Fruit fly (Drosophila melanogaster): Measurements from ENCODE around the gene Frq1.
A peak's percentile ranks its signal among the peaks of the same experiment; 100 is the strongest.

The Frq1 gene

dm6 chrX:18154955-18155419 lies at the start of gene Frq1:
Frq1 (plus strand) TSS chrX:18155369.
- TF ChIP-seq ovo (GFP tag; optimal IDR thresholded peaks at IDR 0.05), result no peak
- TF ChIP-seq CG1620 (GFP tag; optimal IDR thresholded peaks at IDR 0.05), result no peak
- no peak for TF ChIP-seq cnc (optimal IDR thresholded peaks at IDR 0.05)
- no peak for TF ChIP-seq CG7045 (GFP tag; optimal IDR thresholded peaks at IDR 0.05)
- TF ChIP-seq cic (GFP tag; optimal IDR thresholded peaks at IDR 0.05), result no peak
- TF ChIP-seq Crg-1 (GFP tag; optimal IDR thresholded peaks at IDR 0.05), result no peak
- no peak for TF ChIP-seq CG7101 (tag; optimal IDR thresholded peaks at IDR 0.05)
- TF ChIP-seq CG11617 (GFP tag; optimal IDR thresholded peaks at IDR 0.05), result no peak
- TF ChIP-seq Hr96 (GFP tag; optimal IDR thresholded peaks at IDR 0.05), result no peak
- TF ChIP-seq toe (GFP tag; optimal IDR thresholded peaks at IDR 0.05), result no peak
- no peak for TF ChIP-seq bab1 (GFP tag; optimal IDR thresholded peaks at IDR 0.05)
- TF ChIP-seq pad (GFP tag; optimal IDR thresholded peaks at IDR 0.05), result no peak
- no peak for TF ChIP-seq Mnt (GFP tag; optimal IDR thresholded peaks at IDR 0.05)
- no peak for TF ChIP-seq tj (GFP tag; optimal IDR thresholded peaks at IDR 0.05)
- TF ChIP-seq CG33017 (tag; optimal IDR thresholded peaks at IDR 0.05), result no peak
- TF ChIP-seq kay (GFP tag; ENCODE audit: borderline replicate concordance), result no peak
- no peak for TF ChIP-seq CG5204 (GFP tag; optimal IDR thresholded peaks at IDR 0.05)

DNA sequence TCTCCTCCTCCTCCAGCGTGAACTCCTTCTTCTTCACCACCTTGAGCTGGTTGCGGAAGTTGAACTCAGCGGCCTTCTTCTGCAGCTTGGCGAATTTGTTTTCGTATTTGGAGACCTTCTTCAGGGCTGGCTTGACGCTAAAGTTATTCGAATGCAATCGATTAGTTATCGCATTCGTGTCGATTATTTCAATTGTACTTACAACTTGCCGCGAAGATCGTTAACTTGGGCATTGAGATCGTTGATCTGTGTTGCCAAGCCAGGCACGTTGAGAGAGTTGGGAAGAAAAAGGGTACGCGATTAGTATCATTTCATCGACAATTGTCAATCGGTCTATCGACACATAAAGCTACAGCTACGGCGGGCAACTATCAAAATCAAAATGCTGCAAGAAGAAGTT lies 48.5 kb upstream of the Frq1 start:
- TF ChIP-seq CG7101 (tag; optimal IDR thresholded peaks at IDR 0.05) (no peak), toe (GFP tag; optimal IDR thresholded peaks at IDR 0.05) (no peak), CG7045 (GFP tag; optimal IDR thresholded peaks at IDR 0.05) (no peak), CG12768 (GFP tag; optimal IDR thresholded peaks at IDR 0.05) (no peak), cnc (optimal IDR thresholded peaks at IDR 0.05) (no peak), bab1 (GFP tag; optimal IDR thresholded peaks at IDR 0.05) (no peak), Clk (GFP tag; optimal IDR thresholded peaks at IDR 0.05) (no peak), CG33017 (tag; optimal IDR thresholded peaks at IDR 0.05) (no peak), CG14711 (tag; optimal IDR thresholded peaks at IDR 0.05) (no peak), kay (GFP tag; ENCODE audit: borderline replicate concordance) (no peak), CG5204 (GFP tag; optimal IDR thresholded peaks at IDR 0.05) (no peak), tj (GFP tag; optimal IDR thresholded peaks at IDR 0.05) (no peak), CG1620 (GFP tag; optimal IDR thresholded peaks at IDR 0.05) (no peak), Crg-1 (GFP tag; optimal IDR thresholded peaks at IDR 0.05) (no peak)

DNA sequence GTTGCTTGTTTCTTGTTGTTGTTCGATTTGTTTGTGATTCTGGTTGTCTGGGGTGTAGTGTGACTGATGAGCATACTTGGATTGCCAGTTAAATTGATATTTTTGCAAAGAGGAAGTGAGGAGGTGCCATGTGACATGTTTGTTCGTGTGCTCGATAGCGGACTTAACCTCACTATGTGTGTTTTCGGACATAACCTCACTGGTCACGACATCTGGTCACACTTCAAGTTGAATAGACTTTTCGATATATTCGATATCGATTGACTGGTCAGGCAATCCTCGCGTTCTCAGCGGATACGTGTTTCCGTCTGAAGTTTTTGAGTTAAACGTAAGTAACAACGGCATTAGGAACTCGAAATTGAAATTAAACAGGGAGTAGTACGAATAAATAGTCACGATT lies 46.5 kb upstream of the Frq1 start:
- TF ChIP-seq kay (GFP tag; ENCODE audit: borderline replicate concordance) (no peak), CG1620 (GFP tag; optimal IDR thresholded peaks at IDR 0.05) (no peak), CG5204 (GFP tag; optimal IDR thresholded peaks at IDR 0.05) (no peak), CG12768 (GFP tag; optimal IDR thresholded peaks at IDR 0.05) (no peak), pad (GFP tag; optimal IDR thresholded peaks at IDR 0.05) (no peak), cic (GFP tag; optimal IDR thresholded peaks at IDR 0.05) (no peak), cnc (optimal IDR thresholded peaks at IDR 0.05) (no peak), ovo (GFP tag; optimal IDR thresholded peaks at IDR 0.05) (no peak), toe (GFP tag; optimal IDR thresholded peaks at IDR 0.05) (no peak), CG14711 (tag; optimal IDR thresholded peaks at IDR 0.05) (no peak), Clk (GFP tag; optimal IDR thresholded peaks at IDR 0.05) (no peak), bab1 (GFP tag; optimal IDR thresholded peaks at IDR 0.05) (no peak), Mnt (GFP tag; optimal IDR thresholded peaks at IDR 0.05) (no peak), CG7101 (tag; optimal IDR thresholded peaks at IDR 0.05) (no peak), CG7045 (GFP tag; optimal IDR thresholded peaks at IDR 0.05) (no peak), Hr96 (GFP tag; optimal IDR thresholded peaks at IDR 0.05) (no peak), tj (GFP tag; optimal IDR thresholded peaks at IDR 0.05) (no peak)

- TF ChIP-seq CG7045 (GFP tag; optimal IDR thresholded peaks at IDR 0.05) (no peak), kay (GFP tag; ENCODE audit: borderline replicate concordance) (no peak), CG1620 (GFP tag; optimal IDR thresholded peaks at IDR 0.05) (no peak), tj (GFP tag; optimal IDR thresholded peaks at IDR 0.05) (no peak), CG7101 (tag; optimal IDR thresholded peaks at IDR 0.05) (no peak), CG33017 (tag; optimal IDR thresholded peaks at IDR 0.05) (no peak), cnc (optimal IDR thresholded peaks at IDR 0.05) (no peak), toe (GFP tag; optimal IDR thresholded peaks at IDR 0.05) (no peak), CG5204 (GFP tag; optimal IDR thresholded peaks at IDR 0.05) (no peak), Hr96 (GFP tag; optimal IDR thresholded peaks at IDR 0.05) (no peak), bab1 (GFP tag; optimal IDR thresholded peaks at IDR 0.05) (no peak), Crg-1 (GFP tag; optimal IDR thresholded peaks at IDR 0.05) (no peak), ovo (GFP tag; optimal IDR thresholded peaks at IDR 0.05) (no peak)
Measured at dm6 chrX:18114770-18115169, 40.4 kb upstream of the Frq1 start.

DNA sequence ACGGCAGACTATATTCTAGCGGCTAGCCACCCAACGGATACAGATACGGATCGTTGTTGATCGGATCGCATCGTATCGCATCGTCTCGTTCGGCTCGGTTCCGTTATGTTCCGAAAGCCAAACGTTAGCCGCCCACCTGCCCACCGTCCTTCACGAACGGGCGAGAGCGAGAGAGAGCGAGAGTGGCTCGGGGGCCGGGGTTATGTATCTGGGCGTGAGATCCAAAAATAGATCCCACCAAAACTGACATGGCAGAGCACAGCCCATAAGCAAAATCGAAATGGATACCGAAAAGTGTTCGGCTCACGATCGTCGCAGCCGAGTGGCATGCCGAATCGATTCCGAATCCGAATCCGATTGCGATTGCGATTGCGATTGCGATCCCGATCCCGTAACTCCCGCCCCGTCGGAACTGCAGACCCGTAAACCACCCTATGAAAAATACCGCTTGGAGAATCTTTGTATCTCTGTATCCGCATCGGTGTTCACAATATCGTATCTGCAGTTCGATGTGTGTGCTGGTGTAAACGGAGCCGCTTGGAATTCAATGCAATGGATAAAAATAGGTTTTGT lies 38.3 kb upstream of the Frq1 start, which contains the start of gene wupA:
wupA (minus strand) TSS at position 112 of the 573 bp plus-strand sequence.
- TF ChIP-seq cnc (optimal IDR thresholded peaks at IDR 0.05), result no peak
- TF ChIP-seq Crg-1 (GFP tag; optimal IDR thresholded peaks at IDR 0.05), result no peak
- no peak for TF ChIP-seq Hr96 (GFP tag; optimal IDR thresholded peaks at IDR 0.05)
- TF ChIP-seq kay (GFP tag; ENCODE audit: borderline replicate concordance), result peak; percentile 9

dm6 chrX:18118519-18118918 lies 36.6 kb upstream of the Frq1 start:
- TF ChIP-seq CG11617 (GFP tag; optimal IDR thresholded peaks at IDR 0.05) (no peak), CG1620 (GFP tag; optimal IDR thresholded peaks at IDR 0.05) (no peak), toe (GFP tag; optimal IDR thresholded peaks at IDR 0.05) (no peak), CG7101 (tag; optimal IDR thresholded peaks at IDR 0.05) (no peak), CG14711 (tag; optimal IDR thresholded peaks at IDR 0.05) (no peak), CG5204 (GFP tag; optimal IDR thresholded peaks at IDR 0.05) (no peak), pad (GFP tag; optimal IDR thresholded peaks at IDR 0.05) (no peak), CG33017 (tag; optimal IDR thresholded peaks at IDR 0.05) (no peak), kay (GFP tag; ENCODE audit: borderline replicate concordance) (no peak), Clk (GFP tag; optimal IDR thresholded peaks at IDR 0.05) (no peak), CG7045 (GFP tag; optimal IDR thresholded peaks at IDR 0.05) (no peak)
